Fruit fly (Drosophila melanogaster) whole organism, embryonic: ENCODE measurements around the gene CtsF.

ENCODE experiments used
- Atf3 ChIP-seq: fragments of 200-800 bp; sonication (Bioruptor generic); optimal IDR thresholded peaks from 3 replicates; lab custom pipeline; 2016; ENCODE audit warnings: missing biosample characterization, missing genetic modification characterization
- Atf6 ChIP-seq: fragments of 200-800 bp; sonication (Bioruptor generic); IDR thresholded peaks from 2 replicates; pipeline ENCODE4 v1.3.6; 2022; ENCODE audit warnings: missing biosample characterization, missing genetic modification characterization
- B-H2 ChIP-seq: fragments of 200-800 bp; sonication (Bioruptor generic); optimal IDR thresholded peaks from 2 replicates; lab custom pipeline; 2018; ENCODE audit warnings: missing biosample characterization, mild to moderate bottlenecking, missing genetic modification characterization
- CG10979 ChIP-seq: fragments of 200-800 bp; sonication (Bioruptor generic); optimal IDR thresholded peaks from 2 replicates; lab custom pipeline; 2018; ENCODE audit warnings: missing biosample characterization, mild to moderate bottlenecking, missing genetic modification characterization, moderate library complexity
- CG11560 ChIP-seq: fragments of 200-800 bp; sonication (Bioruptor generic); IDR thresholded peaks from 3 replicates; pipeline ENCODE4 v1.3.6; 2022; ENCODE audit warnings: missing biosample characterization, missing genetic modification characterization
- CG11695 ChIP-seq: fragments of 200-800 bp; sonication (Bioruptor generic); IDR thresholded peaks from 3 replicates; pipeline ENCODE4 v1.3.6; 2022; ENCODE audit warnings: missing biosample characterization, missing genetic modification characterization
- CG13287 ChIP-seq: fragments of 200-800 bp; sonication (Bioruptor generic); IDR thresholded peaks from 2 replicates; pipeline ENCODE4 v1.3.6; 2022; ENCODE audit warnings: missing biosample characterization, missing genetic modification characterization; ENCODE audit not compliant: partially characterized antibody
- CG13424 ChIP-seq: fragments of 200-800 bp; sonication (Bioruptor generic); optimal IDR thresholded peaks from 2 replicates; lab custom pipeline; 2019; ENCODE audit warnings: missing biosample characterization, mild to moderate bottlenecking, missing genetic modification characterization, moderate library complexity
- CG14050 ChIP-seq: fragments of 200-800 bp; sonication (Bioruptor generic); IDR thresholded peaks from 3 replicates; pipeline ENCODE4 v1.3.6; 2022; ENCODE audit warnings: missing biosample characterization, missing genetic modification characterization
- CG14965 ChIP-seq: fragments of 200-800 bp; sonication (Bioruptor generic); optimal IDR thresholded peaks from 2 replicates; lab custom pipeline; 2016; ENCODE audit warnings: missing biosample characterization, missing genetic modification characterization, borderline replicate concordance
- CG15479 ChIP-seq: fragments of 200-800 bp; sonication (Bioruptor generic); optimal IDR thresholded peaks from 3 replicates; lab custom pipeline; 2019; ENCODE audit warnings: missing biosample characterization, mild to moderate bottlenecking, missing genetic modification characterization, moderate library complexity
- CG17829 ChIP-seq: fragments of 200-800 bp; optimal IDR thresholded peaks from 2 replicates; lab custom pipeline; 2019; ENCODE audit warnings: missing biosample characterization, mild to moderate bottlenecking, missing genetic modification characterization, moderate library complexity
- CG2712 ChIP-seq: fragments of 200-800 bp; optimal IDR thresholded peaks from 3 replicates; lab custom pipeline; 2019; ENCODE audit warnings: missing biosample characterization, mild to moderate bottlenecking, missing genetic modification characterization, moderate library complexity
- CG3065 ChIP-seq: fragments of 200-800 bp; sonication (Bioruptor generic); optimal IDR thresholded peaks from 2 replicates; lab custom pipeline; 2016; ENCODE audit warnings: missing biosample characterization, missing genetic modification characterization
- CG31224 ChIP-seq: fragments of 200-800 bp; sonication (Bioruptor generic); IDR thresholded peaks from 2 replicates; pipeline ENCODE4 v1.3.6; 2022; ENCODE audit warnings: missing biosample characterization, missing genetic modification characterization
- CG3163 ChIP-seq: fragments of 200-800 bp; sonication (Bioruptor generic); optimal IDR thresholded peaks from 3 replicates; lab custom pipeline; 2016; ENCODE audit warnings: missing biosample characterization, missing genetic modification characterization
- CG32532 ChIP-seq: fragments of 200-800 bp; sonication (Bioruptor generic); IDR thresholded peaks from 2 replicates; pipeline ENCODE4 v1.3.6; 2022; ENCODE audit warnings: missing biosample characterization, missing genetic modification characterization
- CG34224 ChIP-seq: fragments of 200-800 bp; sonication (Bioruptor generic); IDR thresholded peaks from 3 replicates; pipeline ENCODE4 v1.3.6; 2022; ENCODE audit warnings: missing biosample characterization, missing genetic modification characterization; ENCODE audit not compliant: partially characterized antibody
- CG3847 ChIP-seq: fragments of 200-800 bp; sonication (Bioruptor generic); IDR thresholded peaks from 2 replicates; pipeline ENCODE4 v1.3.6; 2022; ENCODE audit warnings: missing biosample characterization, missing genetic modification characterization
- CG4404 ChIP-seq: fragments of 200-800 bp; sonication (Bioruptor generic); IDR thresholded peaks from 2 replicates; pipeline ENCODE4 v1.3.6; 2022; ENCODE audit warnings: missing biosample characterization, missing genetic modification characterization
- CG4424 ChIP-seq: fragments of 200-800 bp; sonication (Bioruptor generic); optimal IDR thresholded peaks from 3 replicates; lab custom pipeline; 2016; ENCODE audit warnings: missing biosample characterization, missing genetic modification characterization
- CG6175 ChIP-seq: fragments of 200-800 bp; sonication (Bioruptor generic); IDR thresholded peaks from 3 replicates; pipeline ENCODE4 v1.3.6; 2022; ENCODE audit warnings: missing biosample characterization, missing genetic modification characterization
- CG8290 ChIP-seq, 3 experiments: fragments of 200-800 bp; sonication (Bioruptor generic); optimal IDR thresholded peaks; 2 replicates each; lab custom pipeline; 2016 to 2019; ENCODE audit warnings: missing biosample characterization in 3 of 3, missing genetic modification characterization in 3 of 3, mild to moderate bottlenecking in 2 of 3, moderate library complexity in 1 of 3
- D19A ChIP-seq: fragments of 200-800 bp; optimal IDR thresholded peaks from 3 replicates; lab custom pipeline; 2019; ENCODE audit warnings: missing biosample characterization, mild to moderate bottlenecking, missing genetic modification characterization, moderate library complexity
- D19B ChIP-seq: fragments of 200-800 bp; sonication (Bioruptor generic); optimal IDR thresholded peaks from 2 replicates; lab custom pipeline; 2017; ENCODE audit warnings: missing biosample characterization, mild to moderate bottlenecking, missing genetic modification characterization
- Dek ChIP-seq: fragments of 200-800 bp; sonication (Bioruptor generic); optimal IDR thresholded peaks from 3 replicates; lab custom pipeline; 2019; ENCODE audit warnings: missing biosample characterization, mild to moderate bottlenecking, missing genetic modification characterization, moderate library complexity
- Drgx ChIP-seq: fragments of 200-800 bp; sonication (Bioruptor generic); IDR thresholded peaks from 2 replicates; pipeline ENCODE4 v1.3.6; 2022; ENCODE audit warnings: missing biosample characterization, missing genetic modification characterization
- HLH4C ChIP-seq: fragments of 200-800 bp; sonication (Bioruptor generic); IDR thresholded peaks from 3 replicates; pipeline ENCODE4 v1.3.6; 2022; ENCODE audit warnings: missing biosample characterization, missing genetic modification characterization; ENCODE audit not compliant: partially characterized antibody
- Hmr ChIP-seq: fragments of 200-800 bp; sonication (Bioruptor generic); optimal IDR thresholded peaks from 3 replicates; lab custom pipeline; 2017; ENCODE audit warnings: mild to moderate bottlenecking, missing biosample characterization, missing genetic modification reagents, missing genetic modification characterization
- Jarid2 ChIP-seq: fragments of 200-800 bp; sonication (Bioruptor generic); optimal IDR thresholded peaks from 3 replicates; lab custom pipeline; 2017; ENCODE audit warnings: mild to moderate bottlenecking, missing biosample characterization, missing genetic modification reagents, missing genetic modification characterization
- Mad ChIP-seq: fragments of 200-800 bp; sonication (Bioruptor generic); optimal IDR thresholded peaks from 2 replicates; lab custom pipeline; 2016; ENCODE audit warnings: missing biosample characterization, missing genetic modification characterization
- Med ChIP-seq: fragments of 200-800 bp; sonication (Bioruptor generic); peaks from one replicate; lab custom pipeline; 2016; ENCODE audit warnings: missing biosample characterization, missing genetic modification characterization, mild to moderate bottlenecking, inconsistent platforms, moderate library complexity
- NC2α ChIP-seq: fragments of 200-800 bp; sonication (Bioruptor generic); optimal IDR thresholded peaks from 2 replicates; lab custom pipeline; 2016; ENCODE audit warnings: missing biosample characterization, missing genetic modification characterization
- NFAT ChIP-seq: fragments of 200-800 bp; sonication (Bioruptor generic); IDR thresholded peaks from 2 replicates; pipeline ENCODE4 v1.3.6; 2022; ENCODE audit warnings: missing biosample characterization, missing genetic modification characterization
- Ptx1 ChIP-seq: fragments of 200-800 bp; sonication (Bioruptor generic); IDR thresholded peaks from 2 replicates; pipeline ENCODE4 v1.3.6; 2022; ENCODE audit warnings: missing biosample characterization, missing genetic modification characterization
- Ssrp ChIP-seq: fragments of 200-800 bp; sonication (Bioruptor generic); optimal IDR thresholded peaks from 2 replicates; lab custom pipeline; 2018; ENCODE audit warnings: missing biosample characterization, mild to moderate bottlenecking, missing genetic modification characterization, moderate library complexity
- Xrp1 ChIP-seq: fragments of 200-800 bp; sonication (Bioruptor generic); IDR thresholded peaks from 2 replicates; pipeline ENCODE4 v1.3.6; 2022; ENCODE audit warnings: missing biosample characterization, missing genetic modification characterization
- al ChIP-seq: fragments of 200-800 bp; sonication (Bioruptor generic); IDR thresholded peaks from 2 replicates; pipeline ENCODE4 v1.3.6; 2022; ENCODE audit warnings: missing biosample characterization, missing genetic modification characterization
- amos ChIP-seq: fragments of 200-800 bp; sonication (Bioruptor generic); IDR thresholded peaks from 2 replicates; pipeline ENCODE4 v1.3.6; 2022; ENCODE audit warnings: missing biosample characterization, missing genetic modification characterization; ENCODE audit not compliant: partially characterized antibody
- aop ChIP-seq: fragments of 200-800 bp; sonication (Bioruptor generic); IDR thresholded peaks from 2 replicates; pipeline ENCODE4 v1.3.6; 2022; ENCODE audit warnings: missing biosample characterization, missing genetic modification characterization
- br ChIP-seq: fragments of >200 bp; optimal IDR thresholded peaks from 2 replicates; lab custom pipeline; 2017
- caup ChIP-seq: fragments of 200-800 bp; sonication (Bioruptor generic); optimal IDR thresholded peaks from 3 replicates; lab custom pipeline; 2017; ENCODE audit warnings: missing biosample characterization, mild to moderate bottlenecking, missing genetic modification characterization, moderate library complexity; ENCODE audit not compliant: severe bottlenecking
- fd96Cb ChIP-seq: fragments of 200-800 bp; sonication (Bioruptor generic); optimal IDR thresholded peaks from 2 replicates; lab custom pipeline; 2018; ENCODE audit warnings: missing biosample characterization, mild to moderate bottlenecking, missing genetic modification characterization, moderate library complexity
- gce ChIP-seq: fragments of 200-800 bp; sonication (Bioruptor generic); IDR thresholded peaks from 3 replicates; pipeline ENCODE4 v1.3.6; 2022; ENCODE audit warnings: missing biosample characterization, missing genetic modification characterization
- nom ChIP-seq: fragments of 200-800 bp; sonication (Bioruptor generic); optimal IDR thresholded peaks from 2 replicates; lab custom pipeline; 2017; ENCODE audit warnings: missing biosample characterization, missing genetic modification characterization, mild to moderate bottlenecking, moderate library complexity, missing genetic modification reagents
- row ChIP-seq: fragments of 200-800 bp; sonication (Bioruptor generic); IDR thresholded peaks from 3 replicates; pipeline ENCODE4 v1.3.6; 2022; ENCODE audit warnings: missing biosample characterization, missing genetic modification characterization
- slbo ChIP-seq: fragments of 200-800 bp; sonication (Bioruptor generic); IDR thresholded peaks from 2 replicates; pipeline ENCODE4 v1.3.6; 2022; ENCODE audit warnings: missing biosample characterization, missing genetic modification characterization
- unc-4 ChIP-seq: fragments of 200-800 bp; sonication (Bioruptor generic); IDR thresholded peaks from 2 replicates; pipeline ENCODE4 v1.3.6; 2022; ENCODE audit warnings: missing biosample characterization, missing genetic modification characterization; ENCODE audit not compliant: partially characterized antibody
- usp ChIP-seq: fragments of >200 bp; optimal IDR thresholded peaks from 2 replicates; lab custom pipeline; 2017; ENCODE audit warnings: missing biosample characterization, missing genetic modification characterization

The CtsF gene

DNA sequence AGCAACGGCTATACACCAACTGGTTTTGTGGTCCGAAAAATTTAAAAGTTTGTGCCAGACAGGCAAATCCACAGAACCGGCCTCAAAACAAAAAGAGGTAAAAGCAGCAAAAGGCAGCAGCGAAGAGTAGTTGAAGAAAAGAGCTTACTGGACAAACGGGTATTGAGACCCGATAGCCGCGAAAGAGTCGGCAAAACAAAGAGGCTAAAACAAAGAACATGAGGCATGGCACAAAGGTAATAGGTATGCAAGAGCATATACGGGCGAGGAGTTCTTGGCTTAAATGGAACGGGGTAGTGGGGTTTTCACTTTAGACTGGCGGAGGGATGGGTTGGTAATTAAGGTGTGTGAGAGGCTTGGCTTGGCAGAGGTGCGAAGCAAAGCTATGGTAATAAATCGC lies 29.5 kb upstream of the CtsF start (continued):
- TF ChIP-seq CG13424 (tag; lab: Kevin White, UChicago), result no peak
- TF ChIP-seq al, result 0 out of 2 replicates have a peak, but pooled peaks have one; percentile 13
- TF ChIP-seq CG34224 (GFP tag; lab: Robert Waterston, UW), result 0 out of 3 replicates have a peak, but pooled peaks have one; percentile 20
- no peak for TF ChIP-seq usp (GFP tag; lab: Kevin White, UChicago)
- TF ChIP-seq aop (GFP tag; lab: Robert Waterston, UW), result no peak
- no peak for TF ChIP-seq D19A (tag; lab: Kevin White, UChicago)
- no peak for TF ChIP-seq CG13287 (GFP tag; lab: Robert Waterston, UW)
- peak; percentile 20; the same call in 1 of the 2 replicates for TF ChIP-seq slbo (GFP tag; lab: Robert Waterston, UW)
- no peak for TF ChIP-seq CG15479 (GFP tag; lab: Kevin White, UChicago)
- 0 out of 2 replicates have a peak, but pooled peaks have one; percentile 37 for TF ChIP-seq Atf6
- no peak for TF ChIP-seq CG11695
- TF ChIP-seq nom (GFP tag; lab: Kevin White, UChicago), result peak; percentile 37
- peak; percentile 74 for TF ChIP-seq D19B
- TF ChIP-seq NC2α (GFP tag; lab: Kevin White, UChicago), result no peak
- TF ChIP-seq CG3163 (GFP tag; lab: Kevin White, UChicago), result peak; percentile 41
- TF ChIP-seq CG8290 (GFP tag; optimal IDR thresholded peaks at IDR 0.05; lab: Kevin White, UChicago), result no peak
- peak in 1 of 2 experiments; percentile 12 for TF ChIP-seq CG8290 (tag; optimal IDR thresholded peaks at IDR 0.05; lab: Kevin White, UChicago)
- TF ChIP-seq CG4424 (GFP tag; lab: Kevin White, UChicago), result no peak
- TF ChIP-seq CG31224 (GFP tag; lab: Robert Waterston, UW), result peak; percentile 13; the same call in 1 of the 2 replicates
- TF ChIP-seq Drgx (GFP tag; lab: Robert Waterston, UW), result peak; percentile 39; the same call in 1 of the 2 replicates
- peak; percentile 62; the same call in 1 of the 2 replicates for TF ChIP-seq NFAT (GFP tag; lab: Robert Waterston, UW)
- no peak for TF ChIP-seq CG14965
- peak; percentile 60 for TF ChIP-seq CG32532 (GFP tag; lab: Robert Waterston, UW)
- peak; percentile 48; the same call in 2 of the 3 replicates for TF ChIP-seq row (GFP tag; lab: Robert Waterston, UW)
- TF ChIP-seq, all 482 proteins: peak for 25

DNA sequence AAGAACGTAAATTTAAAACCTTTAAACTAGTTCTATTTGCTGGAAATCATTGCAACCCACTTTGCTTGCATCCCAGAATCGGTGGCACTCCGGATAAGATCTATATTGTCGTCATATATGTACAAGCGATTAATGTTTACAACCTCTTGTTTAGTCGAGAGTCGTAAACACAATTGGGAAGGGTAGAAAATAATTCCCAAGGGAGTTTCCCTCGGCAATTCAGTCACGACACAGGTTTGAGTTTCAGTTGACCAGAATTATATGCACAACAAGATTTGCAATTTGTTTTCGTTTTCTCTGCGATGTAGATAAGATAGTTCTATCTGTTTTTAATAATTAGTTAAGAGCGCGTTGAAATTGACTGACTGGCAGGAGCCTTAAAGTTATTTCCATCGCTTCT lies 28.8 kb upstream of the CtsF start:
- TF ChIP-seq Jarid2 (GFP tag; lab: Kevin White, UChicago), result no peak
- no peak for TF ChIP-seq CG3065
- TF ChIP-seq Atf3 (GFP tag; lab: Kevin White, UChicago), result no peak
- TF ChIP-seq B-H2 (GFP tag; lab: Kevin White, UChicago), result no peak
- TF ChIP-seq CG14050, result no peak
- no peak for TF ChIP-seq Med (GFP tag; lab: Kevin White, UChicago)
- TF ChIP-seq gce (GFP tag; lab: Robert Waterston, UW), result no peak
- no peak for TF ChIP-seq br
- TF ChIP-seq CG17829 (tag; lab: Kevin White, UChicago), result no peak
- TF ChIP-seq CG3847 (GFP tag; lab: Robert Waterston, UW), result no peak
- no peak for TF ChIP-seq HLH4C (GFP tag; lab: Robert Waterston, UW)

DNA sequence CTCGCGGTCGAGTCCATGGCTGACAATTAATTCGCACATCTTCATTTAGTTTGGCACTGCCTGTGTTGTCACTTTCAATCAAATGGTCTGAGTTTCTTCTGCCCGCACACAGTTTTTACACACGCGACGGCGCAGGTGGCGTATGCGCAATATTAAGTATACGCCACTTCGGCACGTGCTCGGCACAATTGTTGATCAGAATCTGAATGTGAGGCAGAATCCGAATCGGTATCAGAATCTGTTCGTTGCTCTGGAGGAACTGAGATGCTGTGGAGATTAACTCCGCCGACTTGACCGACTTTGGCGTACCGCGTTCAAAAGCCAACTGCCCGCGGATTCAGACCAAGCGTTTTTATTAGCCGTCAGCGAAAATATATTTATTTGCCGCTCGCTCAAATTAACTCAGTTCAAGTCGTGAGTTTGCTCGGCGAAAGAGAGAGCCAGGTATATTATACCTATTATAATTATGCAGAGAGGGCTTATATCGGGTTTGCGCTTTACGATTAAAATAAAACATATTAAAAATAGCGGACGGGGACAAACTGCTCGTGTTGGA lies 28.1 kb upstream of the CtsF start:
- TF ChIP-seq CG4404 (no peak), Ptx1 (GFP tag; lab: Robert Waterston, UW) (no peak), Mad (GFP tag; lab: Kevin White, UChicago) (no peak), Dek (tag; lab: Kevin White, UChicago) (no peak), CG6175 (GFP tag; lab: Robert Waterston, UW) (no peak), fd96Cb (tag; lab: Kevin White, UChicago) (no peak), Hmr (GFP tag; lab: Kevin White, UChicago) (no peak), Xrp1 (GFP tag; lab: Robert Waterston, UW) (no peak), unc-4 (GFP tag; lab: Robert Waterston, UW) (0 out of 2 replicates have a peak, but pooled peaks have one; percentile 13), CG2712 (tag; lab: Kevin White, UChicago) (no peak), Ssrp (tag; lab: Kevin White, UChicago) (no peak), CG11560 (tag; lab: Robert Waterston, UW) (no peak), caup (GFP tag; lab: Kevin White, UChicago) (no peak), amos (peak; percentile 37; the same call in 1 of the 2 replicates), CG10979 (tag; lab: Kevin White, UChicago) (peak; percentile 11)
